Fruit fly (Drosophila melanogaster): ENCODE measurements around the gene Sry-beta.

Gene Sry-beta

DNA sequence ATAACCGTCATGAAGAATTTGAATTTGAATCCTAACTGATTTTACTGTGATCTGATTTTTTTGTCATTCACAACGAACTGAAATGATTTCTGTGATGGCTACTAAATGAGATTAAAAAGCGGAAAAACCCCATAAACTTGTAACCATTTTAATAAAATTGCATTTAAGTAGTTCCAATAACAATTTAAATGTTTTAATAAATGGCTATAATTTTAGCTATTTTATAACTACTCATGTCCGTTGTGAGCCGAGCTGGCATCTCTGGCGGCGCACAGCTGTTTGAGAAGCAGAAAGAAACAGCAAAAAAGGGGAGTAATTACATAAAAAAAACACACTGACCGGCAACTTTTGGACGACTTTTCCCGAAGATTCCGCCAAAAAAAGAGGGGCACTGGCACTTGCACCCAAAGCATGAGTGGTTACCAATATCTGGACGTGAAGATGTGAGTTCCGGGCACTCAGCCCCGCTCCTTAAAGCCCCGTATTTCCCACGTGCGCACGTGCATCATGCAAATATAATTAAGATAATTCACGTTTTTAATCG is 17.1 kb downstream of the Sry-beta start, which contains the start of the genes CG7950 and Rpp14a (continued):
- TF ChIP-seq jumu (GFP tag; optimal IDR thresholded peaks at IDR 0.05) = peak; percentile 73
- TF ChIP-seq nom (GFP tag; optimal IDR thresholded peaks at IDR 0.05) = peak; percentile 75
- TF ChIP-seq vnd (GFP tag; IDR thresholded peaks at IDR 0.05; ENCODE audit: partially characterized antibody) = no peak
- no peak for TF ChIP-seq CG6791 (GFP tag; IDR thresholded peaks at IDR 0.05; ENCODE audit: partially characterized antibody)
- no peak for TF ChIP-seq Hr78 (GFP tag; optimal IDR thresholded peaks at IDR 0.05)
- no peak for TF ChIP-seq inv (GFP tag; IDR thresholded peaks at IDR 0.05; ENCODE audit: partially characterized antibody)
- TF ChIP-seq B-H2 (GFP tag; optimal IDR thresholded peaks at IDR 0.05) = peak; percentile 85
- peak; percentile 58 for TF ChIP-seq pzg (GFP tag; optimal IDR thresholded peaks at IDR 0.05)
- TF ChIP-seq gt (GFP tag; IDR thresholded peaks at IDR 0.05) = no peak
- TF ChIP-seq Asciz (GFP tag; optimal IDR thresholded peaks at IDR 0.05) = peak; percentile 28
- peak; percentile 52 for TF ChIP-seq exex (tag; optimal IDR thresholded peaks at IDR 0.05)
- TF ChIP-seq Rx (GFP tag; IDR thresholded peaks at IDR 0.05) = peak; percentile 56
- TF ChIP-seq Atf6 (GFP tag; IDR thresholded peaks at IDR 0.05) = peak; percentile 78
- peak; percentile 86 for TF ChIP-seq CG32532 (GFP tag; IDR thresholded peaks at IDR 0.05)
- peak; percentile 52 for TF ChIP-seq kay (GFP tag; optimal IDR thresholded peaks at IDR 0.05)
- TF ChIP-seq salm (tag; optimal IDR thresholded peaks at IDR 0.05) = peak; percentile 34
- peak; percentile 70 for TF ChIP-seq CG32772 (GFP tag; IDR thresholded peaks at IDR 0.05)
- TF ChIP-seq Doc2 (GFP tag; IDR thresholded peaks at IDR 0.05) = no peak
- TF ChIP-seq gsb-n (tag; optimal IDR thresholded peaks at IDR 0.05) = peak; percentile 42
- peak; percentile 8 for TF ChIP-seq Elba2 (GFP tag; optimal IDR thresholded peaks at IDR 0.05)
- TF ChIP-seq CG14050 (GFP tag; IDR thresholded peaks at IDR 0.05) = peak; percentile 77
- peak; percentile 72 for TF ChIP-seq CG10267 (tag; optimal IDR thresholded peaks at IDR 0.05)
- peak; percentile 62 for TF ChIP-seq CG13296 (GFP tag; optimal IDR thresholded peaks at IDR 0.05)
- peak; percentile 21 for TF ChIP-seq CG6813 (GFP tag; optimal IDR thresholded peaks at IDR 0.05)
- TF ChIP-seq sim (GFP tag; IDR thresholded peaks at IDR 0.05) = no peak
- TF ChIP-seq Dip2 (GFP tag; IDR thresholded peaks at IDR 0.05) = no peak
- peak; percentile 69 for TF ChIP-seq sima (GFP tag; optimal IDR thresholded peaks at IDR 0.05)
- peak; percentile 85 for TF ChIP-seq ems (GFP tag; optimal IDR thresholded peaks at IDR 0.05)
- no peak for TF ChIP-seq ac (GFP tag; optimal IDR thresholded peaks at IDR 0.05)
- 0 out of 3 replicates have a peak, but pooled peaks have one; percentile 27 for TF ChIP-seq CG34224 (GFP tag; IDR thresholded peaks at IDR 0.05; ENCODE audit: partially characterized antibody)
- no peak for TF ChIP-seq ash1 (GFP tag; optimal IDR thresholded peaks at IDR 0.05)
- peak; percentile 21 for TF ChIP-seq CG30431 (GFP tag; optimal IDR thresholded peaks at IDR 0.05)
- TF ChIP-seq ab (GFP tag; optimal IDR thresholded peaks at IDR 0.05) = no peak
- peak; percentile 78 for TF ChIP-seq CG14710 (tag; optimal IDR thresholded peaks at IDR 0.05)
- peak; percentile 48 for TF ChIP-seq Lhr (GFP tag; optimal IDR thresholded peaks at IDR 0.05)
- no peak for TF ChIP-seq CG14965 (GFP tag; optimal IDR thresholded peaks at IDR 0.05; ENCODE audit: borderline replicate concordance)
- no peak for TF ChIP-seq NC2α (GFP tag; optimal IDR thresholded peaks at IDR 0.05)
- TF ChIP-seq CG4424 (GFP tag; optimal IDR thresholded peaks at IDR 0.05) = peak; percentile 73
- TF ChIP-seq CG6689 (GFP tag; IDR thresholded peaks at IDR 0.05) = peak; percentile 70
- peak; percentile 96 for TF ChIP-seq Myb (GFP tag; optimal IDR thresholded peaks at IDR 0.05)
- TF ChIP-seq Bdp1 (GFP tag; optimal IDR thresholded peaks at IDR 0.05) = peak; percentile 71
- TF ChIP-seq hb (GFP tag; IDR thresholded peaks at IDR 0.05; ENCODE audit: partially characterized antibody) = no peak
- peak; percentile 51; the same call in 1 of the 2 replicates for TF ChIP-seq CG5953 (GFP tag; IDR thresholded peaks at IDR 0.05)
- no peak for TF ChIP-seq p53 (GFP tag; optimal IDR thresholded peaks at IDR 0.05)
- peak; percentile 62 for TF ChIP-seq ERR (GFP tag; optimal IDR thresholded peaks at IDR 0.05)
- peak; percentile 47 for TF ChIP-seq CG5245 (GFP tag; optimal IDR thresholded peaks at IDR 0.05)
- TF ChIP-seq CG4854 (GFP tag; optimal IDR thresholded peaks at IDR 0.05) = peak; percentile 63
- peak; percentile 51 for TF ChIP-seq CG12219 (GFP tag; optimal IDR thresholded peaks at IDR 0.05)
- peak; percentile 80 for TF ChIP-seq Dek (tag; optimal IDR thresholded peaks at IDR 0.05)
- TF ChIP-seq ap (GFP tag; IDR thresholded peaks at IDR 0.05) = peak; percentile 73

All from whole organism, embryonic.